Worm (Caenorhabditis elegans): ENCODE data around the gene ubc-26.

DNA sequence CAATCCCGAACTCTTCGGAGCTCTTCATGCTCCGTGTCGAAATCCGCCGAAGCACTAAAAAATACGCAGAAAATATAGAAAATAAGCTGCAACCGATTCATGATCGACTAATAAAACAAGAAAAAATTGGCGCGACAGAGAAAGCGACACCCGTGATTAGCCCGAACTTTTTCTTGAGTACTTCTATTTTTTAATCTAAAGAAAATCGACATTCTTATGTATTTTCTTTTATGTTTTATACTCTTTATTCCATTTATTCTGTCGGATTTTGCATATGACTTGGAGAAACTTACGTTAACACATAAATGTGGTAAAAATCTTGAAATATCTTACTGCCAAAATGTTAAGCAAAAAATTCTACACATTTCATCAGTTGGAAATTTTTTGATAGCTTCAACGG, 43.8 kb upstream of the ubc-26 start, which contains the start of the genes irld-50 and irld-49:
- no peak for TF ChIP-seq snpc-4 (tag; optimal IDR thresholded peaks at IDR 0.05)
- TF ChIP-seq ZK546.5 (tag; optimal IDR thresholded peaks at IDR 0.05) = no peak
- TF ChIP-seq unc-39 (tag; optimal IDR thresholded peaks at IDR 0.05) = no peak
- TF ChIP-seq unc-55 (GFP tag; optimal IDR thresholded peaks at IDR 0.05) = no peak
- no peak for TF ChIP-seq ama-1 (optimal IDR thresholded peaks at IDR 0.05)
- TF ChIP-seq nhr-11 (tag; optimal IDR thresholded peaks at IDR 0.05) = no peak

Measured in whole organism, L2 larva.